Fruit fly (Drosophila melanogaster): ENCODE data around the gene CG7031.

CG7031 gene

DNA sequence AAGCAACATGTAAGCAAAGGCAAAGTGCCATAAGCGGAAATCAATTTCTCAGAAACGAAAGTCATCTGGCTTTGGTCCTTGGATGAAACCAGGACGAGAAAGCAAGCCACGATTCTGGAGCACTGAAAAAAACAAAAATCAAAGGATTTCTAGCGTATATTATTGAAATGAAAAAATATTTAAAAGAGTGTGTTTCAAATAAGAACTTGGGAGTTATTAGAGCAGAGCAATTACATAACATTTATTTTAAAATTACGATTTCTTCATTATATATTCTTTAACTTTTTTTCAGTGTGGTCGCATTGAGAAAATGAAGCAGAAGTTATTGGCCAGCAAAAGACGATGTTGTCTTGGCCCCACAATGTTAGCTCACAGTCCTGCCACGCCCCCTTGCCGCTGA lies 18.6 kb downstream of the CG7031 start (continued):
- TF ChIP-seq jing (GFP tag; optimal IDR thresholded peaks at IDR 0.05): no peak
- no peak for TF ChIP-seq hth (optimal IDR thresholded peaks at IDR 0.05)
- TF ChIP-seq sob (GFP tag; IDR thresholded peaks at IDR 0.05): no peak
- TF ChIP-seq CTCF (GFP tag; optimal IDR thresholded peaks at IDR 0.05): no peak
- TF ChIP-seq CG10147 (GFP tag; optimal IDR thresholded peaks at IDR 0.05): peak; percentile 5
- no peak for TF ChIP-seq CG2712 (tag; optimal IDR thresholded peaks at IDR 0.05)
- no peak for TF ChIP-seq CG10654 (GFP tag; optimal IDR thresholded peaks at IDR 0.05)
- TF ChIP-seq Fer2 (tag; optimal IDR thresholded peaks at IDR 0.05): no peak
- no peak for TF ChIP-seq Usf (GFP tag; optimal IDR thresholded peaks at IDR 0.05)
- no peak for TF ChIP-seq CG5953 (GFP tag; IDR thresholded peaks at IDR 0.05)
- TF ChIP-seq Dek (tag; optimal IDR thresholded peaks at IDR 0.05): no peak
- TF ChIP-seq CG14014 (GFP tag; IDR thresholded peaks at IDR 0.05): no peak
- no peak for TF ChIP-seq luna (GFP tag; optimal IDR thresholded peaks at IDR 0.05)
- no peak for TF ChIP-seq ham (GFP tag; IDR thresholded peaks at IDR 0.05)
- TF ChIP-seq CG7839 (tag; optimal IDR thresholded peaks at IDR 0.05): peak; percentile 45
- no peak for TF ChIP-seq CG4820 (GFP tag; optimal IDR thresholded peaks at IDR 0.05)
- no peak for TF ChIP-seq ERR (GFP tag; optimal IDR thresholded peaks at IDR 0.05)
- TF ChIP-seq cas (GFP tag; IDR thresholded peaks at IDR 0.05): no peak
- TF ChIP-seq Dbx (GFP tag; IDR thresholded peaks at IDR 0.05): no peak
- TF ChIP-seq zfh1 (GFP tag; IDR thresholded peaks at IDR 0.05): no peak
- TF ChIP-seq dmrt99B (tag; optimal IDR thresholded peaks at IDR 0.05): peak; percentile 42
- no peak for TF ChIP-seq maf-S (GFP tag; optimal IDR thresholded peaks at IDR 0.05)
- TF ChIP-seq org-1 (GFP tag; optimal IDR thresholded peaks at IDR 0.05): no peak
- peak; percentile 71 for TF ChIP-seq CG18599 (GFP tag; optimal IDR thresholded peaks at IDR 0.05)
- no peak for TF ChIP-seq chn (GFP tag; optimal IDR thresholded peaks at IDR 0.05)
- TF ChIP-seq CG17568 (GFP tag; optimal IDR thresholded peaks at IDR 0.05): no peak
- no peak for TF ChIP-seq tup (GFP tag; optimal IDR thresholded peaks at IDR 0.05)
- no peak for TF ChIP-seq Dip3 (GFP tag; optimal IDR thresholded peaks at IDR 0.05)
- no peak for TF ChIP-seq cg (GFP tag; optimal IDR thresholded peaks at IDR 0.05)
- no peak for TF ChIP-seq CG17829 (tag; optimal IDR thresholded peaks at IDR 0.05)
- TF ChIP-seq CG1647 (GFP tag; optimal IDR thresholded peaks at IDR 0.05): no peak
- TF ChIP-seq NfI (GFP tag; optimal IDR thresholded peaks at IDR 0.05): peak; percentile 0
- TF ChIP-seq wdn (GFP tag; IDR thresholded peaks at IDR 0.05): 0 out of 2 replicates have a peak, but pooled peaks have one; percentile 28
- TF ChIP-seq CG2889 (GFP tag; IDR thresholded peaks at IDR 0.05): no peak
- TF ChIP-seq CG3065 (GFP tag; optimal IDR thresholded peaks at IDR 0.05): no peak
- no peak for TF ChIP-seq ara (GFP tag; IDR thresholded peaks at IDR 0.05)
- no peak for TF ChIP-seq so (GFP tag; IDR thresholded peaks at IDR 0.05)
- no peak for TF ChIP-seq kni (GFP tag; optimal IDR thresholded peaks at IDR 0.05)
- TF ChIP-seq grau (tag; optimal IDR thresholded peaks at IDR 0.05): peak; percentile 41
- no peak for TF ChIP-seq dan (GFP tag; IDR thresholded peaks at IDR 0.05)
- no peak for TF ChIP-seq aop (GFP tag; IDR thresholded peaks at IDR 0.05)
- TF ChIP-seq seq (GFP tag; IDR thresholded peaks at IDR 0.05): no peak
- TF ChIP-seq chif (GFP tag; optimal IDR thresholded peaks at IDR 0.05): no peak
- no peak for TF ChIP-seq CG16813 (GFP tag; IDR thresholded peaks at IDR 0.05; ENCODE audit: partially characterized antibody)
- TF ChIP-seq CG17186 (GFP tag; optimal IDR thresholded peaks at IDR 0.05): no peak
- TF ChIP-seq Meics (GFP tag; optimal IDR thresholded peaks at IDR 0.05): peak; percentile 16
- TF ChIP-seq ind (GFP tag; optimal IDR thresholded peaks at IDR 0.05): no peak
- no peak for TF ChIP-seq Ets65A (GFP tag)
- no peak for TF ChIP-seq Eip74EF (GFP tag; optimal IDR thresholded peaks at IDR 0.05)
